ENCODE assay signal across 2 fruit fly cellular contexts in the genomic region with DNA sequence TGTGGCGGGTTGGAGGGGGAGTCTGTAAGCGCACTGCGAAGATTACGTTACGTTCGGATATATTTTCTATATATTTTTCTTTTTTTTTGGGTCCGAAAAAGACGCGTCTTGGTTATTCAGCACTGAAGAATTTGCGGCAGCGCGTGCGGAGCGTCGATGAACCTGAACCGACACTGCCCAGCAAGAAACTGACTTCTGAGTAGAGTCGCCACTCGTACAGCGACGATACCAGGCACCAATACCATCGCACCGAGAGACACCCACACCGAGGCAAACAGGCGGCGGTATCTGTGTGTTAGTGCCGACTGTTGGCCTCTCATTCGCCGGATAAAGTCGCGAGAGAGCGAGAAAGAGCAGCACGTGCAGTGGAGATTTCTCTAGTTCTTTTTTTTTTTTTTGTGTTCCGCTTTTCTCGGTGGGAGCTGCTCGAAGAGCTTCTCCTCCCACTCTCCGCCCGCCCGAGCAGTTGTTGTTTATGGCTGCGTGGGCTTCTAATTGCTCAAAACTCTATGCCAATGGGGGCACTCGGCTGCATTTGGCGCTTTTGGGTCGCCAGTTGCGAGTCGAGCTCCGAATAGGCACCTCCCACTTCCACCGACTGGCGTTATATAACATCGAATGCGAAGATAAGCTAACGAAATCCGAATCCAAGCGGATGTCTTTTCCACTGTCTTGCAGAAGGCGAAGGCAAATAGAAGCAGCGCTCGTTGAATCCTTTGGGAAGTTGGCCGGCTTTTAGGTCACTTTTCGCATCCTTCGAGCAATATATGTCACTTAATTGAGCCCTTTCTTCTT.
TF ChIP-seq lines count a peak whose summit lies in the region.

Gene klu (minus strand): TSS at position 189 of the 795 bp plus-strand sequence.

TF ChIP-seq in whole organism, embryonic, 481 proteins besides CTCF, POLR2A, EP300 and RAD21 (continued from another document and continues in another):
- TF ChIP-seq maf-S (GFP tag; optimal IDR thresholded peaks at IDR 0.05; lab: Kevin White, UChicago) = no peak
- no peak; the same call in 1 of the 2 replicates for TF ChIP-seq Rfx (GFP tag; IDR thresholded peaks at IDR 0.05; lab: Robert Waterston, UW)
- no peak for TF ChIP-seq CG10209 (GFP tag; optimal IDR thresholded peaks at IDR 0.05; lab: Kevin White, UChicago)
- no peak for TF ChIP-seq p53 (GFP tag; optimal IDR thresholded peaks at IDR 0.05; lab: Kevin White, UChicago)
- no peak for TF ChIP-seq CG33557 (GFP tag; optimal IDR thresholded peaks at IDR 0.05; lab: Kevin White, UChicago)
- no peak for TF ChIP-seq CG31224 (GFP tag; IDR thresholded peaks at IDR 0.05; lab: Robert Waterston, UW)
- TF ChIP-seq HmgZ (tag; optimal IDR thresholded peaks at IDR 0.05; lab: Kevin White, UChicago) = no peak
- TF ChIP-seq Asciz (GFP tag; optimal IDR thresholded peaks at IDR 0.05; lab: Kevin White, UChicago) = no peak
- no peak for TF ChIP-seq eyg (GFP tag; optimal IDR thresholded peaks at IDR 0.05; lab: Kevin White, UChicago)
- no peak for TF ChIP-seq gfzf (GFP tag; optimal IDR thresholded peaks at IDR 0.05; lab: Kevin White, UChicago)
- 0 out of 2 replicates have a peak, but pooled peaks have one; percentile 26 for TF ChIP-seq CG17328 (GFP tag; IDR thresholded peaks at IDR 0.05; lab: Robert Waterston, UW)
- no peak for TF ChIP-seq jumu (GFP tag; optimal IDR thresholded peaks at IDR 0.05; lab: Kevin White, UChicago)
- no peak for TF ChIP-seq Blimp-1 (GFP tag; optimal IDR thresholded peaks at IDR 0.05; lab: Kevin White, UChicago)
- TF ChIP-seq cas (GFP tag; IDR thresholded peaks at IDR 0.05; lab: Robert Waterston, UW) = no peak
- no peak for TF ChIP-seq CG7963 (GFP tag; IDR thresholded peaks at IDR 0.05; lab: Robert Waterston, UW; ENCODE audit: partially characterized antibody)
- no peak for TF ChIP-seq zfh2 (GFP tag; optimal IDR thresholded peaks at IDR 0.05; lab: Kevin White, UChicago)
- TF ChIP-seq ci (GFP tag; IDR thresholded peaks at IDR 0.05; lab: Robert Waterston, UW) = 0 out of 3 replicates have a peak, but pooled peaks have one; percentile 13
- no peak for TF ChIP-seq CG31388 (GFP tag; optimal IDR thresholded peaks at IDR 0.05; lab: Kevin White, UChicago)
- no peak for TF ChIP-seq nau (GFP tag; optimal IDR thresholded peaks at IDR 0.05; lab: Kevin White, UChicago)
- peak; percentile 87 for TF ChIP-seq sens (GFP tag; lab: Kevin White, UChicago)
- peak; percentile 47 for TF ChIP-seq ftz-f1 (GFP tag; optimal IDR thresholded peaks at IDR 0.05; lab: Kevin White, UChicago)
- no peak for TF ChIP-seq kay (GFP tag; optimal IDR thresholded peaks at IDR 0.05; lab: Kevin White, UChicago)
- TF ChIP-seq psq (GFP tag; optimal IDR thresholded peaks at IDR 0.05; lab: Kevin White, UChicago) = no peak
- no peak for TF ChIP-seq mirr (GFP tag; optimal IDR thresholded peaks at IDR 0.05; lab: Kevin White, UChicago)
- TF ChIP-seq NC2β (GFP tag; optimal IDR thresholded peaks at IDR 0.05; lab: Kevin White, UChicago) = no peak
- no peak for TF ChIP-seq onecut (GFP tag; IDR thresholded peaks at IDR 0.05; lab: Robert Waterston, UW)
- peak; percentile 46; the same call in 1 of the 3 replicates for TF ChIP-seq Opbp (GFP tag; IDR thresholded peaks at IDR 0.05; lab: Robert Waterston, UW; ENCODE audit: partially characterized antibody)
- no peak for TF ChIP-seq ssp (GFP tag; IDR thresholded peaks at IDR 0.05; lab: Robert Waterston, UW)
- TF ChIP-seq Gug (GFP tag; IDR thresholded peaks at IDR 0.05; lab: Robert Waterston, UW) = no peak
- TF ChIP-seq HLH3B (GFP tag; IDR thresholded peaks at IDR 0.05; lab: Robert Waterston, UW) = no peak
- TF ChIP-seq CG1529 (GFP tag; optimal IDR thresholded peaks at IDR 0.05; lab: Kevin White, UChicago) = no peak
- peak in 1 of 2 experiments; percentile 72 for TF ChIP-seq bsh (GFP tag; optimal IDR thresholded peaks at IDR 0.05; lab: Kevin White, UChicago)
- no peak for TF ChIP-seq CG4424 (GFP tag; optimal IDR thresholded peaks at IDR 0.05; lab: Kevin White, UChicago)
- TF ChIP-seq slp2 (GFP tag; optimal IDR thresholded peaks at IDR 0.05; lab: Kevin White, UChicago) = no peak
- no peak for TF ChIP-seq stwl (tag; optimal IDR thresholded peaks at IDR 0.05; lab: Kevin White, UChicago)
- TF ChIP-seq CG14860 (GFP tag; IDR thresholded peaks at IDR 0.05; lab: Robert Waterston, UW; ENCODE audit: partially characterized antibody) = no peak
- no peak for TF ChIP-seq ap (GFP tag; IDR thresholded peaks at IDR 0.05; lab: Robert Waterston, UW)
- no peak for TF ChIP-seq CG18764 (GFP tag; optimal IDR thresholded peaks at IDR 0.05; lab: Kevin White, UChicago)
- TF ChIP-seq wdn (GFP tag; IDR thresholded peaks at IDR 0.05; lab: Robert Waterston, UW) = no peak
- TF ChIP-seq CG4282 (GFP tag; optimal IDR thresholded peaks at IDR 0.05; lab: Kevin White, UChicago) = no peak
- TF ChIP-seq D19A (tag; optimal IDR thresholded peaks at IDR 0.05; lab: Kevin White, UChicago) = no peak
- no peak for TF ChIP-seq CG6854 (GFP tag; optimal IDR thresholded peaks at IDR 0.05; lab: Kevin White, UChicago)
- TF ChIP-seq gce (GFP tag; IDR thresholded peaks at IDR 0.05; lab: Robert Waterston, UW) = no peak
- TF ChIP-seq B-H2 (GFP tag; optimal IDR thresholded peaks at IDR 0.05; lab: Kevin White, UChicago) = no peak
- no peak for TF ChIP-seq CG7372 (GFP tag; IDR thresholded peaks at IDR 0.05; lab: Robert Waterston, UW)
- TF ChIP-seq kah (GFP tag; optimal IDR thresholded peaks at IDR 0.05; lab: Kevin White, UChicago) = no peak
- TF ChIP-seq exex (tag; optimal IDR thresholded peaks at IDR 0.05; lab: Kevin White, UChicago) = no peak
- TF ChIP-seq mam (GFP tag; optimal IDR thresholded peaks at IDR 0.05; lab: Kevin White, UChicago) = no peak
- no peak for TF ChIP-seq Mad (GFP tag; optimal IDR thresholded peaks at IDR 0.05; lab: Kevin White, UChicago)
- TF ChIP-seq chif (GFP tag; optimal IDR thresholded peaks at IDR 0.05; lab: Kevin White, UChicago) = no peak
- peak; percentile 66 for TF ChIP-seq nom (GFP tag; optimal IDR thresholded peaks at IDR 0.05; lab: Kevin White, UChicago)
- no peak for TF ChIP-seq CG13123 (GFP tag; optimal IDR thresholded peaks at IDR 0.05; lab: Kevin White, UChicago)
- no peak for TF ChIP-seq HLH54F (GFP tag; optimal IDR thresholded peaks at IDR 0.05; lab: Kevin White, UChicago)
- no peak for TF ChIP-seq CG11247 (GFP tag; IDR thresholded peaks at IDR 0.05; lab: Robert Waterston, UW)
- TF ChIP-seq CG4707 (GFP tag; optimal IDR thresholded peaks at IDR 0.05; lab: Kevin White, UChicago) = no peak
- no peak for TF ChIP-seq H15 (GFP tag; IDR thresholded peaks at IDR 0.05; lab: Robert Waterston, UW)
- TF ChIP-seq BEAF-32 (GFP tag; optimal IDR thresholded peaks at IDR 0.05; lab: Kevin White, UChicago) = no peak
- no peak for TF ChIP-seq CG12071 (GFP tag; optimal IDR thresholded peaks at IDR 0.05; lab: Kevin White, UChicago)
- no peak for TF ChIP-seq Abd-B (GFP tag; optimal IDR thresholded peaks at IDR 0.05; lab: Kevin White, UChicago)
- no peak for TF ChIP-seq schlank (tag; optimal IDR thresholded peaks at IDR 0.05; lab: Kevin White, UChicago)
- no peak for TF ChIP-seq scrt (GFP tag; optimal IDR thresholded peaks at IDR 0.05; lab: Kevin White, UChicago)
- TF ChIP-seq az2 (GFP tag; optimal IDR thresholded peaks at IDR 0.05; lab: Kevin White, UChicago) = no peak
- TF ChIP-seq sug (tag; optimal IDR thresholded peaks at IDR 0.05; lab: Kevin White, UChicago) = peak; percentile 25
- TF ChIP-seq sima (GFP tag; optimal IDR thresholded peaks at IDR 0.05; lab: Kevin White, UChicago) = no peak

TF ChIP-seq in whole organism, prepupa, 60 proteins besides CTCF, POLR2A, EP300 and RAD21 (continued from another document):
- TF ChIP-seq fkh (GFP tag; optimal IDR thresholded peaks at IDR 0.05; lab: Kevin White, UChicago) = peak; percentile 37
TF ChIP-seq in whole organism, prepupa: peak in this region for 40.
